Worm (Caenorhabditis elegans) whole organism, early embryonic: ENCODE results near the gene C53B4.3.

Experiments used
- B0310.2 ChIP-seq: sonication (generic microtip); optimal IDR thresholded peaks from 2 replicates; lab custom pipeline; 2016; ENCODE audit warnings: mild to moderate bottlenecking, missing genetic modification characterization, missing compliant biosample characterization
- F13C5.2 ChIP-seq: sonication (generic microtip); optimal IDR thresholded peaks from 2 replicates; lab custom pipeline; 2017; ENCODE audit warnings: mild to moderate bottlenecking, missing genetic modification characterization, inconsistent platforms, missing compliant biosample characterization
- aly-1 ChIP-seq: sonication (generic microtip); optimal IDR thresholded peaks from 2 replicates; lab custom pipeline; 2016; ENCODE audit warnings: missing genetic modification characterization, missing compliant biosample characterization
- ama-1 ChIP-seq: fragments of 150-350 bp; optimal IDR thresholded peaks from 2 replicates; lab custom pipeline; 2014
- ceh-13 ChIP-seq: fragments of 200-800 bp; sonication (Bioruptor generic); optimal IDR thresholded peaks from 2 replicates; lab custom pipeline; 2018; ENCODE audit warnings: mild to moderate bottlenecking, missing genetic modification characterization, missing compliant biosample characterization
- ceh-36 ChIP-seq: sonication (generic microtip); optimal IDR thresholded peaks from 2 replicates; lab custom pipeline; 2016; ENCODE audit warnings: missing genetic modification characterization, inconsistent platforms, missing compliant biosample characterization
- ets-7 ChIP-seq: sonication (generic microtip); optimal IDR thresholded peaks from 2 replicates; lab custom pipeline; 2016; ENCODE audit warnings: missing genotype, missing genetic modification characterization, missing compliant biosample characterization
- flt-1 ChIP-seq: fragments of 200-800 bp; sonication (Bioruptor generic); IDR thresholded peaks from 2 replicates; pipeline ENCODE4 v1.3.6; 2022; ENCODE audit warnings: missing genetic modification characterization, missing compliant biosample characterization
- hmbx-1 ChIP-seq: sonication (generic microtip); optimal IDR thresholded peaks from 2 replicates; lab custom pipeline; 2016; ENCODE audit warnings: mild to moderate bottlenecking, missing genetic modification characterization, missing compliant biosample characterization
- hmg-4 ChIP-seq: fragments of 200-800 bp; sonication (Bioruptor generic); optimal IDR thresholded peaks from 2 replicates; lab custom pipeline; 2018; ENCODE audit warnings: mild to moderate bottlenecking, missing genetic modification characterization, missing compliant biosample characterization
- hnd-1 ChIP-seq: sonication (generic microtip); optimal IDR thresholded peaks from 2 replicates; lab custom pipeline; 2016; ENCODE audit warnings: missing genetic modification characterization, missing compliant biosample characterization
- pes-1 ChIP-seq: fragments of 200-800 bp; sonication (Bioruptor generic); IDR thresholded peaks from 2 replicates; pipeline ENCODE4 v1.3.6; 2022; ENCODE audit warnings: missing genetic modification reagents, missing genetic modification characterization, missing compliant biosample characterization
- scrt-1 ChIP-seq: fragments of 200-800 bp; sonication (Bioruptor generic); IDR thresholded peaks from 2 replicates; pipeline ENCODE4 v1.3.6; 2022; ENCODE audit warnings: missing genetic modification characterization, missing compliant biosample characterization
- sea-1 ChIP-seq: fragments of 200-800 bp; sonication (Bioruptor generic); conservative IDR thresholded peaks from 2 replicates; pipeline ENCODE4 v1.3.6; 2022; ENCODE audit warnings: missing genetic modification characterization, missing compliant biosample characterization
- tbx-11 ChIP-seq: fragments of 200-800 bp; sonication (Bioruptor generic); IDR thresholded peaks from 2 replicates; pipeline ENCODE4 v1.3.6; 2022; ENCODE audit warnings: missing genetic modification characterization, missing compliant biosample characterization
- tbx-37 ChIP-seq: fragments of 200-800 bp; sonication (Bioruptor generic); conservative IDR thresholded peaks from 2 replicates; pipeline ENCODE4 v1.3.6; 2022; ENCODE audit warnings: missing genetic modification reagents, missing genetic modification characterization, missing compliant biosample characterization
- tra-4 ChIP-seq: sonication (generic microtip); optimal IDR thresholded peaks from 2 replicates; lab custom pipeline; 2017; ENCODE audit warnings: missing genetic modification characterization, missing compliant biosample characterization

Gene C53B4.3

DNA sequence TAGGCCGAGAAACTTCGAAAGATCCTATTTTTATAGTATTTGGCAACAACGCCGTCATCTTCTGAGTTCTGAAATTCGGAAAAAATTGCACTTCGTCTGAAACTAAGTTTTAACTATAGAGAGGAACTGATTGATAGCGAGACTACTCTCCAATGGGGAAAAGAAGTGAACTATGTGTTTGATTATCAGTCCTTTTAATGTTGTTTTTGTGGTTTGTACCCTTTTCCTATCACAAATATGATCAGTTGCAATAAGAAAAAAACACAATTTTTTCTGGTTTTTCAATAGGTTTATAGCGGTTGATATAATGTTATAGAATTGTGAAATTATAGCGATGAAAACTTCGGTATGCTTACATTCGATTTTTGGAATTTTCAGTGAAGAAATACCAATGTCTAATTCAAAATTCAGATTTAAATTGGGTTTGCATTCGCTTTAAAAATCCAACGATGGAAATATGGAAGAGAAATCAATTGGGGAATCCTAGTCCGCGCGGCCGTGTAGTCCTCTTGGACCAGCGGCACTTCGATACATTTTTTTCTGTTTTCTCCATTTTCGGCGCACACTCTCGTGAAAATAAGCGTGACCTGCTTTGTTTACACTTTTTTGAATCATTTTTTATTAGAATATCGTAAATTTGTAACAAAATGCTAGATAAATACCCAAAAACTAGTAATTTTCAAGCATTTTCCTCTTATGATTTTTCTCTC lies at the start of gene C53B4.3:
Gene C53B4.3 (minus strand): TSS at position 464 of the 710 bp plus-strand sequence.
- TF ChIP-seq B0310.2 (tag; lab: Kevin White, UChicago) (no peak), tbx-11 (GFP tag; lab: Robert Waterston, UW) (no peak), ceh-36 (tag; lab: Kevin White, UChicago) (no peak), ama-1 (lab: Kevin White, UChicago) (no peak), hmbx-1 (tag; lab: Kevin White, UChicago) (no peak), flt-1 (GFP tag; lab: Robert Waterston, UW) (no peak), ceh-13 (GFP tag; lab: Kevin White, UChicago) (no peak), tbx-37 (GFP tag; lab: Robert Waterston, UW) (peak; percentile 75), sea-1 (GFP tag; lab: Robert Waterston, UW) (no peak), hmg-4 (no peak), scrt-1 (GFP tag; lab: Robert Waterston, UW) (no peak), hnd-1 (tag; lab: Kevin White, UChicago) (no peak), ets-7 (no peak), aly-1 (tag; lab: Kevin White, UChicago) (no peak), tra-4 (tag; lab: Kevin White, UChicago) (no peak), F13C5.2 (tag; lab: Kevin White, UChicago) (no peak), pes-1 (GFP tag; lab: Robert Waterston, UW) (0 out of 2 replicates have a peak, but pooled peaks have one; percentile 69)

DNA sequence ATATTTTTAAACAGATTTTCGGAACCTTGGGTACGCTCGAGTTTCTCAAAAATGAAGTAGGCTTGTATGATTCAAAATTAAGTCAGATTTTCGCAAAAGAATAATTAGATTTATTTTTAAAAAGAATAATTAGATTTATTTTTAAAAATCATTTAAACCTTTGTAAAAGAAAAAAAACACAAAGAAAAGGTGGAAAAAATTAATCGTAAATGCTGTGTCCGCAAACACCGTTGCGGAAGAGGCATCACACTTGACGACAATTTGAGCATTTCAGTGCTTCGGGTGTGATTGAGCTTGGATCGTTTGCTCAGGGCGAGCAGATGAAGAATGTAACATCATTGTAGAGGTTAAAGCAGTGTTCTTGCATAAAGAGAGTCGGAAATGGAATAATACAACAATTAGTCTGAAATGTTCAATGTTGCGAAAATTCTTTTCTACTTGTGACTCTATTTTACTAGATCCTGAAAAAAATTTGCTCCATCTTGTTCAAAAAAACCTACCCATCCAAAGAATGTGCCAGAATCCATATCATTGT lies 47.8 kb upstream of the C53B4.3 start:
- TF ChIP-seq aly-1 (tag; lab: Kevin White, UChicago) = no peak
- TF ChIP-seq F13C5.2 (tag; lab: Kevin White, UChicago) = peak; percentile 23
- TF ChIP-seq hmg-4 = no peak
- no peak for TF ChIP-seq tbx-37 (GFP tag; lab: Robert Waterston, UW)

DNA sequence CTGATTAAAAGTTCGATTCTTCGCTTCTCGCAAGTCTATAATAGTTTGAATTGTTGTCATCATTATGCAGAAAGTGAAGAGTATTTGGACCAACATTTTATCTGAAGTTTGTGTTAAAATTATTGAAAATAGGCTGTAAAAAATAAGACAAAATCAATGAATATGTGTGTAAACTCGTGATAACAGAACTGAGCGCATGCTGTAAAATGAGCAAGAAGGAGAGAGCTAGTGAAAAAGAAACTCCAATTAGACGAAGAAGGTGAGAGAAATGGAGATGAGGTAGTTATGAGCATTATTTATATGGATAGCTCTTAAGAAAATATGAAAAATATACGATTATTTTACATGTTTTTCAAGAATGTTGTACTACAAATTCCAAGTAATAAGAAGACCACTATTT lies 47.3 kb upstream of the C53B4.3 start, which contains the start of gene C53D6.4:
Gene C53D6.4 (minus strand): TSS at position 101 of the 400 bp plus-strand sequence.
- TF ChIP-seq hmbx-1 (tag; lab: Kevin White, UChicago) (no peak), flt-1 (GFP tag; lab: Robert Waterston, UW) (no peak), ceh-13 (GFP tag; lab: Kevin White, UChicago) (no peak), hmg-4 (no peak), tbx-37 (GFP tag; lab: Robert Waterston, UW) (no peak), F13C5.2 (tag; lab: Kevin White, UChicago) (no peak), scrt-1 (GFP tag; lab: Robert Waterston, UW) (no peak), ets-7 (no peak), B0310.2 (tag; lab: Kevin White, UChicago) (no peak), pes-1 (GFP tag; lab: Robert Waterston, UW) (no peak), ama-1 (lab: Kevin White, UChicago) (no peak), tra-4 (tag; lab: Kevin White, UChicago) (no peak)

DNA sequence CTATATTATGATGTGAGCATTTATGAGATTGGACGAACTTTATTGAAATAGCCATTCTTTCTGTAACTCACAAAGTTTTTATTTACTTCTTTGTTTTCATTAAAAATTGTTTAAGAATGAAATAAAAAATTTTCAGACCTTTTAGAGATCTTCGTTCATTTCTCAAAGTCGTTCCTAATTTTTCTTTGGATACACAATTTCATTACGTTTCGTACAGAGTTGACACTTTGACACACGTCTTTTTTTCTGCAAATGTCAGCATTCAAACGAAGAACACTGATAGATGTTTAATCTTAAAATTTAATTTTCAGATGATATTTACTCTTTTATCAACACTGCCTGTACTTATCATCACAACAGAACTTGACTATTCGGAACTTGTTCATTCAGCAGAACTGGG lies 43.0 kb upstream of the C53B4.3 start, which contains the start of gene acc-2:
Gene acc-2 (plus strand): TSS at position 301 of the 400 bp plus-strand sequence.
- TF ChIP-seq sea-1 (GFP tag; lab: Robert Waterston, UW) (no peak), tra-4 (tag; lab: Kevin White, UChicago) (no peak), scrt-1 (GFP tag; lab: Robert Waterston, UW) (no peak), pes-1 (GFP tag; lab: Robert Waterston, UW) (no peak), hmg-4 (no peak), ets-7 (no peak), ceh-13 (GFP tag; lab: Kevin White, UChicago) (no peak), ama-1 (lab: Kevin White, UChicago) (no peak), hnd-1 (tag; lab: Kevin White, UChicago) (no peak), B0310.2 (tag; lab: Kevin White, UChicago) (no peak), hmbx-1 (tag; lab: Kevin White, UChicago) (no peak), F13C5.2 (tag; lab: Kevin White, UChicago) (no peak), aly-1 (tag; lab: Kevin White, UChicago) (no peak), tbx-11 (GFP tag; lab: Robert Waterston, UW) (no peak)

DNA sequence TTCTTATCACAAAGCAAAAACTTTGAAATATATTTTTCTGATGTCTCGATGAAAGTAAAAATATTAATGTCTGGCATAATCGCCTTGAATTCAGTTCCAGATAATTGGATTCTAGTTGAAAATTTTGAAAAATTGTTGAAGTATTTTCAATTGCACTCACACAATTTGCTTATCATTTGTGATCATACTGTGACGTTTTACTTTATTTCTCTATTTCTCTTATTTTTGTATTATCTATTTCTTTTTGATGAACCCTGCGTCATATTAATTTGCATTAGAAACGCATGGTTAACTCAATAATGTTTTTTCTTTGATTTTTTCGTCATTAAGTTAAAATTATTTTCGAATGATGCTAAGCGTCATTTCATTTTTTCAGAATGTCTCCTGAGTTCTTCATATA lies 36.7 kb upstream of the C53B4.3 start, which contains the start of gene C53D6.11:
Gene C53D6.11 (plus strand): TSS at position 328 of the 400 bp plus-strand sequence.
- TF ChIP-seq F13C5.2 (tag; lab: Kevin White, UChicago) (no peak), scrt-1 (GFP tag; lab: Robert Waterston, UW) (no peak), tra-4 (tag; lab: Kevin White, UChicago) (no peak)

DNA sequence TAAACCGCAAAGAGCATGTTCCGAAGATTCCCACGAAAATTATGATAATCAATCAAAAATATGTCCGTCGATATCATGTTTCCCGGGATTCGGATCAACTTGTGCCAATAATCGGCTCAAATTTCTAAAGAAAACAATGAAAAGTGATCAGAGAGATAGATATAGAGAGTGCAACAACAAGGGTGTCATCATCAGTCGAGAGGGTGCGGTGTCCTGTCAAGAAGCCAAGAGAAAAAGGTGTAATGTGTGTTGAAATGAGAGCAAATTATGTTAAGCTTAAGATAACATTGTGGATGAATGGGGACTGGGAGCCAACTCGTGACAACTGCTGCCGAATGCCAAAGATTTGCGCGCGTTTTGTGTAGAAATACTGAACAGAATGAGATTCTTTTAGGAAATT lies 34.4 kb upstream of the C53B4.3 start:
- TF ChIP-seq hmg-4 = no peak
- TF ChIP-seq aly-1 (tag; lab: Kevin White, UChicago) = no peak
- no peak for TF ChIP-seq ceh-13 (GFP tag; lab: Kevin White, UChicago)
- no peak for TF ChIP-seq hmbx-1 (tag; lab: Kevin White, UChicago)
- no peak for TF ChIP-seq scrt-1 (GFP tag; lab: Robert Waterston, UW)
- TF ChIP-seq ceh-36 (tag; lab: Kevin White, UChicago) = no peak
- no peak for TF ChIP-seq ets-7
- TF ChIP-seq tbx-11 (GFP tag; lab: Robert Waterston, UW) = no peak
- no peak for TF ChIP-seq F13C5.2 (tag; lab: Kevin White, UChicago)

DNA sequence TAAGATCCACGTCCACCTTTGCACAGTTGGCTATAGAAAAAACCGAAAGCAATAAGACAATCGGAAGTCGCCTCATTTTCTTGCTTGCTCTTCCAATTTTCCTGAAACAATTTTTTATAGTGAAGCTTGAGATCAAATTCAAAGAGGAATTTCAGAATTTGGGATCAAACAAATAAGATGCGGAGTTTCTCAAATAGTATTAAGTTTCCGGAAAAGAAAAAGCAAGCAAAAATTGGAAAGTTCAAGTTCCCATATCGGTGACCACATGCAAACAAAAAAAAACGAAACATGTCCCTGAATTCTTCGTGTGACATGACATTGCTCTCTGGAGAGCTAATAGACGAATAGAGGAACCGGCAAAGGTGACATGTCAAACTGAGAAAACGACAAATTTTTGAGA lies 31.8 kb upstream of the C53B4.3 start, which contains the start of gene unc-129:
Gene unc-129 (minus strand): TSS at position 101 of the 400 bp plus-strand sequence.
- TF ChIP-seq sea-1 (GFP tag; lab: Robert Waterston, UW) (no peak), aly-1 (tag; lab: Kevin White, UChicago) (no peak), flt-1 (GFP tag; lab: Robert Waterston, UW) (no peak), pes-1 (GFP tag; lab: Robert Waterston, UW) (no peak)
